Fruit fly (Drosophila melanogaster) whole organism, embryonic: ENCODE data around the gene CG32537.

Source experiments
- B-H2 ChIP-seq: fragments of 200-800 bp; sonication (Bioruptor generic); optimal IDR thresholded peaks from 2 replicates; lab custom pipeline; 2018; ENCODE audit warnings: missing biosample characterization, mild to moderate bottlenecking, missing genetic modification characterization
- Blimp-1 ChIP-seq: fragments of 200-800 bp; sonication (Bioruptor generic); optimal IDR thresholded peaks from 3 replicates; lab custom pipeline; 2018; ENCODE audit warnings: missing biosample characterization, missing genetic modification characterization, mild to moderate bottlenecking, moderate library complexity, missing genetic modification reagents
- CG10959 ChIP-seq: fragments of 200-800 bp; sonication (Bioruptor generic); IDR thresholded peaks from 2 replicates; pipeline ENCODE4 v1.3.6; 2022; ENCODE audit warnings: missing biosample characterization, missing genetic modification characterization
- CG12769 ChIP-seq: fragments of 200-800 bp; sonication (Bioruptor generic); optimal IDR thresholded peaks from 2 replicates; lab custom pipeline; 2019; ENCODE audit warnings: missing biosample characterization, mild to moderate bottlenecking, missing genetic modification characterization, moderate library complexity
- CG13424 ChIP-seq: fragments of 200-800 bp; sonication (Bioruptor generic); optimal IDR thresholded peaks from 2 replicates; lab custom pipeline; 2019; ENCODE audit warnings: missing biosample characterization, mild to moderate bottlenecking, missing genetic modification characterization, moderate library complexity
- CG13775 ChIP-seq: fragments of 200-800 bp; sonication (Bioruptor generic); optimal IDR thresholded peaks from 3 replicates; lab custom pipeline; 2017; ENCODE audit warnings: missing biosample characterization, mild to moderate bottlenecking, missing genetic modification characterization
- CG14014 ChIP-seq: fragments of 200-800 bp; sonication (Bioruptor generic); IDR thresholded peaks from 2 replicates; pipeline ENCODE4 v1.3.6; 2022; ENCODE audit warnings: missing biosample characterization, missing genetic modification characterization
- CG16813 ChIP-seq: fragments of 200-800 bp; sonication (Bioruptor generic); IDR thresholded peaks from 3 replicates; pipeline ENCODE4 v1.3.6; 2022; ENCODE audit warnings: missing biosample characterization, missing genetic modification characterization; ENCODE audit not compliant: partially characterized antibody
- CG16815 ChIP-seq: fragments of 200-800 bp; sonication (Bioruptor generic); optimal IDR thresholded peaks from 3 replicates; lab custom pipeline; 2017; ENCODE audit warnings: missing biosample characterization, mild to moderate bottlenecking, missing genetic modification characterization
- CG17361 ChIP-seq: fragments of 200-800 bp; sonication (Bioruptor generic); IDR thresholded peaks from 3 replicates; pipeline ENCODE4 v1.3.6; 2022; ENCODE audit warnings: missing biosample characterization, missing genetic modification characterization
- CG17385 ChIP-seq: fragments of 200-800 bp; sonication (Bioruptor generic); optimal IDR thresholded peaks from 3 replicates; lab custom pipeline; 2018; ENCODE audit warnings: missing biosample characterization, mild to moderate bottlenecking, missing genetic modification characterization
- CG30403 ChIP-seq: fragments of 200-800 bp; sonication (Bioruptor generic); optimal IDR thresholded peaks from 3 replicates; lab custom pipeline; 2016; ENCODE audit warnings: missing biosample characterization, missing genetic modification characterization
- CG32532 ChIP-seq: fragments of 200-800 bp; sonication (Bioruptor generic); IDR thresholded peaks from 2 replicates; pipeline ENCODE4 v1.3.6; 2022; ENCODE audit warnings: missing biosample characterization, missing genetic modification characterization
- CG3281 ChIP-seq: fragments of 200-800 bp; sonication (Bioruptor generic); optimal IDR thresholded peaks from 3 replicates; lab custom pipeline; 2017; ENCODE audit warnings: missing biosample characterization, mild to moderate bottlenecking, missing genetic modification characterization
- CG34422 ChIP-seq: fragments of 200-800 bp; sonication (Bioruptor generic); IDR thresholded peaks from 3 replicates; pipeline ENCODE4 v1.3.6; 2022; ENCODE audit warnings: missing biosample characterization, missing genetic modification characterization
- CG42726 ChIP-seq: fragments of 200-800 bp; sonication (Bioruptor generic); IDR thresholded peaks from 2 replicates; pipeline ENCODE4 v1.3.6; 2022; ENCODE audit warnings: missing biosample characterization, missing genetic modification characterization; ENCODE audit not compliant: partially characterized antibody
- CG6175 ChIP-seq: fragments of 200-800 bp; sonication (Bioruptor generic); IDR thresholded peaks from 3 replicates; pipeline ENCODE4 v1.3.6; 2022; ENCODE audit warnings: missing biosample characterization, missing genetic modification characterization
- CG7357 ChIP-seq: fragments of 200-800 bp; sonication (Bioruptor generic); IDR thresholded peaks from 3 replicates; pipeline ENCODE4 v1.3.6; 2022; ENCODE audit warnings: missing biosample characterization, missing genetic modification characterization
- CG7372 ChIP-seq: fragments of 200-800 bp; sonication (Bioruptor generic); IDR thresholded peaks from 2 replicates; pipeline ENCODE4 v1.3.6; 2022; ENCODE audit warnings: missing biosample characterization, missing genetic modification characterization
- CG7556 ChIP-seq: fragments of 200-800 bp; sonication (Bioruptor generic); optimal IDR thresholded peaks from 2 replicates; lab custom pipeline; 2017; ENCODE audit warnings: missing biosample characterization, mild to moderate bottlenecking, missing genetic modification characterization
- CG9932 ChIP-seq: fragments of 200-800 bp; sonication (Bioruptor generic); IDR thresholded peaks from 2 replicates; pipeline ENCODE4 v1.3.6; 2022; ENCODE audit warnings: missing biosample characterization, missing genetic modification characterization
- Chrac-16 ChIP-seq: fragments of 200-800 bp; sonication (Bioruptor generic); optimal IDR thresholded peaks from 3 replicates; lab custom pipeline; 2016; ENCODE audit warnings: missing biosample characterization, missing genetic modification characterization
- Ets65A ChIP-seq: fragments of 200-800 bp; sonication (Bioruptor generic); peaks from one replicate; lab custom pipeline; 2016; ENCODE audit warnings: missing biosample characterization, missing genetic modification characterization
- Gug ChIP-seq: fragments of 200-800 bp; sonication (Bioruptor generic); IDR thresholded peaks from 4 replicates; pipeline ENCODE4 v1.3.6; 2022; ENCODE audit warnings: missing biosample characterization, missing genetic modification characterization
- H2.0 ChIP-seq: fragments of 200-800 bp; sonication (Bioruptor generic); IDR thresholded peaks from 2 replicates; pipeline ENCODE4 v1.3.6; 2022; ENCODE audit warnings: missing biosample characterization, missing genetic modification characterization
- Hr78 ChIP-seq, 2 experiments: fragments of 200-800 bp in 1 of 2; fragments of >200 bp in 1 of 2; sonication (Bioruptor generic) in 1 of 2; optimal IDR thresholded peaks; 2 replicates each; lab custom pipeline; 2017 to 2019; ENCODE audit warnings: missing biosample characterization in 2 of 2, missing genetic modification characterization in 2 of 2, mild to moderate bottlenecking in 1 of 2, moderate library complexity in 1 of 2
- Med ChIP-seq: fragments of 200-800 bp; sonication (Bioruptor generic); peaks from one replicate; lab custom pipeline; 2016; ENCODE audit warnings: missing biosample characterization, missing genetic modification characterization, mild to moderate bottlenecking, inconsistent platforms, moderate library complexity
- Myb ChIP-seq: fragments of 200-800 bp; sonication (Bioruptor generic); optimal IDR thresholded peaks from 2 replicates; lab custom pipeline; 2016; ENCODE audit warnings: missing biosample characterization, missing genetic modification characterization
- Neu2 ChIP-seq: fragments of 200-800 bp; sonication (Bioruptor generic); optimal IDR thresholded peaks from 3 replicates; lab custom pipeline; 2016; ENCODE audit warnings: missing biosample characterization, missing genetic modification characterization, borderline replicate concordance
- Xbp1 ChIP-seq: fragments of 200-800 bp; sonication (Bioruptor generic); optimal IDR thresholded peaks from 3 replicates; lab custom pipeline; 2016; ENCODE audit warnings: missing biosample characterization, mild to moderate bottlenecking, missing genetic modification characterization
- ato ChIP-seq: fragments of 200-800 bp; sonication (Bioruptor generic); IDR thresholded peaks from 2 replicates; pipeline ENCODE4 v1.3.6; 2022; ENCODE audit warnings: missing biosample characterization, missing genetic modification characterization; ENCODE audit not compliant: partially characterized antibody
- bbx ChIP-seq: fragments of 200-800 bp; sonication (Bioruptor generic); IDR thresholded peaks from 2 replicates; pipeline ENCODE4 v1.3.6; 2022; ENCODE audit warnings: missing biosample characterization, missing genetic modification characterization; ENCODE audit not compliant: partially characterized antibody
- crol ChIP-seq: fragments of 200-800 bp; sonication (Bioruptor generic); IDR thresholded peaks from 2 replicates; pipeline ENCODE4 v1.3.6; 2022; ENCODE audit warnings: missing biosample characterization, missing genetic modification characterization
- en ChIP-seq: fragments of 200-800 bp; sonication (Bioruptor generic); optimal IDR thresholded peaks from 2 replicates; lab custom pipeline; 2016; ENCODE audit warnings: missing biosample characterization, missing genetic modification characterization
- esg ChIP-seq: fragments of 200-800 bp; sonication (Bioruptor generic); conservative IDR thresholded peaks from 2 replicates; pipeline ENCODE4 v1.3.6; 2022; ENCODE audit warnings: missing biosample characterization, missing genetic modification characterization
- gce ChIP-seq: fragments of 200-800 bp; sonication (Bioruptor generic); IDR thresholded peaks from 3 replicates; pipeline ENCODE4 v1.3.6; 2022; ENCODE audit warnings: missing biosample characterization, missing genetic modification characterization
- insv ChIP-seq, 2 experiments: fragments of 200-800 bp; sonication (Bioruptor generic); optimal IDR thresholded peaks; 3 replicates each; lab custom pipeline; 2016 to 2018; ENCODE audit warnings: missing biosample characterization in 2 of 2, missing genetic modification characterization in 2 of 2
- lab ChIP-seq: fragments of 200-800 bp; sonication (Bioruptor generic); optimal IDR thresholded peaks from 3 replicates; lab custom pipeline; 2017; ENCODE audit warnings: missing biosample characterization, missing genetic modification characterization, mild to moderate bottlenecking, moderate library complexity, missing genetic modification reagents
- mld ChIP-seq: fragments of 200-800 bp; sonication (Bioruptor generic); IDR thresholded peaks from 3 replicates; pipeline ENCODE4 v1.3.6; 2022; ENCODE audit warnings: missing biosample characterization, missing genetic modification characterization; ENCODE audit not compliant: partially characterized antibody
- nerfin-1 ChIP-seq: fragments of 200-800 bp; sonication (Bioruptor generic); optimal IDR thresholded peaks from 3 replicates; lab custom pipeline; 2019; ENCODE audit warnings: missing biosample characterization, mild to moderate bottlenecking, missing genetic modification characterization, moderate library complexity
- p53 ChIP-seq: fragments of 200-800 bp; sonication (Bioruptor generic); optimal IDR thresholded peaks from 2 replicates; lab custom pipeline; 2016; ENCODE audit warnings: missing biosample characterization, missing genetic modification characterization
- pan ChIP-seq, 4 experiments: fragments of >200 bp in 3 of 4; fragments of 200-800 bp in 1 of 4; sonication (Bioruptor generic) in 1 of 4; optimal IDR thresholded peaks in 3 of 4; IDR thresholded peaks in 1 of 4; 2 replicates each; pipeline versions ENCODE4 v1.3.6 to Lab custom; 2017 to 2022; ENCODE audit warnings: missing biosample characterization in 2 of 4, missing genetic modification characterization in 2 of 4, mixed read lengths in 1 of 4
- pb ChIP-seq: fragments of 200-800 bp; sonication (Bioruptor generic); optimal IDR thresholded peaks from 3 replicates; lab custom pipeline; 2016; ENCODE audit warnings: missing biosample characterization, missing genetic modification characterization
- repo ChIP-seq: fragments of 200-800 bp; sonication (Bioruptor generic); optimal IDR thresholded peaks from 2 replicates; lab custom pipeline; 2016; ENCODE audit warnings: missing biosample characterization, missing genetic modification characterization
- rib ChIP-seq: fragments of 200-800 bp; sonication (Bioruptor generic); IDR thresholded peaks from 2 replicates; pipeline ENCODE4 v1.3.6; 2022; ENCODE audit warnings: missing biosample characterization, missing genetic modification characterization
- scrt ChIP-seq: fragments of 200-800 bp; sonication (Bioruptor generic); optimal IDR thresholded peaks from 2 replicates; lab custom pipeline; 2018; ENCODE audit warnings: missing biosample characterization, mild to moderate bottlenecking, missing genetic modification characterization, moderate library complexity
- sob ChIP-seq: fragments of 200-800 bp; sonication (Bioruptor generic); IDR thresholded peaks from 2 replicates; pipeline ENCODE4 v1.3.6; 2022; ENCODE audit warnings: missing biosample characterization, missing genetic modification characterization
- stwl ChIP-seq: fragments of 200-800 bp; sonication (Bioruptor generic); optimal IDR thresholded peaks from 3 replicates; lab custom pipeline; 2018; ENCODE audit warnings: missing biosample characterization, mild to moderate bottlenecking, missing genetic modification characterization, moderate library complexity
- tio ChIP-seq: fragments of 200-800 bp; sonication (Bioruptor generic); optimal IDR thresholded peaks from 2 replicates; lab custom pipeline; 2017; ENCODE audit warnings: missing biosample characterization, missing genetic modification characterization, inconsistent platforms
- wor ChIP-seq: fragments of 200-800 bp; sonication (Bioruptor generic); IDR thresholded peaks from 2 replicates; pipeline ENCODE4 v1.3.6; 2022; ENCODE audit warnings: missing biosample characterization, missing genetic modification characterization

The CG32537 gene

dm6 chrX:19225304-19225640, 51.1 kb downstream of the CG32537 start (continued):
- no peak for TF ChIP-seq bbx (GFP tag; lab: Robert Waterston, UW)
- peak; percentile 32; the same call in 1 of the 2 replicates for TF ChIP-seq rib (GFP tag; lab: Robert Waterston, UW)
- no peak for TF ChIP-seq insv (GFP tag; optimal IDR thresholded peaks at IDR 0.05; lab: Kevin White, UChicago)
- TF ChIP-seq CG17385 (GFP tag; lab: Kevin White, UChicago), result no peak
- TF ChIP-seq Gug, result no peak
- peak; percentile 26; the same call in 2 of the 3 replicates for TF ChIP-seq CG17361 (GFP tag; lab: Robert Waterston, UW)
- TF ChIP-seq pan (optimal IDR thresholded peaks at IDR 0.05; lab: Kevin White, UChicago), result no peak
- peak in 1 of 2 experiments; percentile 20 for TF ChIP-seq pan (GFP tag; optimal IDR thresholded peaks at IDR 0.05 in 1 of 2, IDR thresholded peaks at IDR 0.05 in 1 of 2)
- no peak for TF ChIP-seq ato
- TF ChIP-seq CG7372 (GFP tag; lab: Robert Waterston, UW), result no peak
- 0 out of 2 replicates have a peak, but pooled peaks have one; percentile 13 for TF ChIP-seq CG32532 (GFP tag; lab: Robert Waterston, UW)
- no peak for TF ChIP-seq Chrac-16
- no peak for TF ChIP-seq esg
- no peak for TF ChIP-seq CG3281
- peak; percentile 3 for TF ChIP-seq Ets65A (GFP tag; lab: Kevin White, UChicago)
- TF ChIP-seq gce (GFP tag; lab: Robert Waterston, UW), result no peak
- no peak for TF ChIP-seq p53 (GFP tag; lab: Kevin White, UChicago)
- peak; percentile 13 for TF ChIP-seq CG13775 (GFP tag; lab: Kevin White, UChicago)
- TF ChIP-seq tio (GFP tag; lab: Kevin White, UChicago), result no peak
- TF ChIP-seq sob (GFP tag; lab: Robert Waterston, UW), result no peak
- TF ChIP-seq Blimp-1 (GFP tag; lab: Kevin White, UChicago), result peak; percentile 64
- no peak for TF ChIP-seq CG30403 (GFP tag; lab: Kevin White, UChicago)
- no peak for TF ChIP-seq CG16813 (GFP tag; lab: Robert Waterston, UW)
- TF ChIP-seq CG6175 (GFP tag; lab: Robert Waterston, UW), result peak; percentile 62; the same call in 1 of the 3 replicates
- no peak for TF ChIP-seq en
- peak; percentile 83 for TF ChIP-seq crol
- peak; percentile 55 for TF ChIP-seq Med (GFP tag; lab: Kevin White, UChicago)
- 0 out of 2 replicates have a peak, but pooled peaks have one; percentile 8 for TF ChIP-seq CG9932 (GFP tag; lab: Robert Waterston, UW)
- TF ChIP-seq repo, result no peak
- no peak for TF ChIP-seq stwl (tag; lab: Kevin White, UChicago)
- TF ChIP-seq H2.0 (GFP tag; lab: Robert Waterston, UW), result no peak
- TF ChIP-seq CG12769 (tag; lab: Kevin White, UChicago), result peak; percentile 55
- no peak for TF ChIP-seq CG13424 (tag; lab: Kevin White, UChicago)
- TF ChIP-seq CG34422 (GFP tag; lab: Robert Waterston, UW), result no peak
- TF ChIP-seq Myb, result no peak
- TF ChIP-seq, all 482 proteins: peak for 17

dm6 chrX:19224580-19225303, 51.6 kb downstream of the CG32537 start:
- TF ChIP-seq Hr78 (GFP tag; optimal IDR thresholded peaks at IDR 0.05; lab: Kevin White, UChicago) (peak in 1 of 2 experiments; percentile 7), CG42726 (GFP tag; lab: Robert Waterston, UW) (no peak), Neu2 (no peak), mld (GFP tag; lab: Robert Waterston, UW) (no peak), pb (no peak), CG14014 (GFP tag; lab: Robert Waterston, UW) (no peak), wor (no peak), CG10959 (no peak), CG30403 (GFP tag; lab: Kevin White, UChicago) (peak; percentile 53), CG7556 (GFP tag; lab: Kevin White, UChicago) (peak; percentile 76), B-H2 (GFP tag; lab: Kevin White, UChicago) (no peak), lab (GFP tag; lab: Kevin White, UChicago) (peak; percentile 20), Xbp1 (GFP tag; lab: Kevin White, UChicago) (no peak), CG16815 (GFP tag; lab: Kevin White, UChicago) (peak; percentile 24), CG7357 (GFP tag; lab: Robert Waterston, UW) (no peak), nerfin-1 (tag; lab: Kevin White, UChicago) (no peak), scrt (no peak)
